Fruit fly (Drosophila melanogaster): Measurements from ENCODE around the gene CG15423.

dm6 chr2L:4028697-4029096 is 22.9 kb downstream of the CG15423 start:
- TF ChIP-seq usp (GFP tag; optimal IDR thresholded peaks at IDR 0.05) (no peak), EcR (GFP tag; optimal IDR thresholded peaks at IDR 0.05) (no peak), Dll (optimal IDR thresholded peaks at IDR 0.05) (no peak), psq (optimal IDR thresholded peaks at IDR 0.05) (no peak), pan (optimal IDR thresholded peaks at IDR 0.05) (no peak)
